Worm (Caenorhabditis elegans) whole organism, mixed stage, embryonic: ENCODE data around the gene pho-4.

Experiments
- blmp-1 ChIP-seq: fragments of 150-350 bp; optimal IDR thresholded peaks from 2 replicates; lab custom pipeline; 2014; ENCODE audit warnings: missing biosample characterization, missing genetic modification characterization
- elt-1 ChIP-seq: sonication (generic microtip); optimal IDR thresholded peaks from 2 replicates; lab custom pipeline; 2017; ENCODE audit warnings: missing genetic modification characterization, mild to moderate bottlenecking, missing compliant biosample characterization, antibody characterized with exemption, moderate library complexity, borderline replicate concordance; ENCODE audit not compliant: insufficient read depth
- hlh-1 ChIP-seq: fragments of 150-350 bp; optimal IDR thresholded peaks from 2 replicates; lab custom pipeline; 2014; ENCODE audit warnings: missing biosample characterization, missing genetic modification reagents, missing genetic modification characterization
- lin-13 ChIP-seq: fragments of 150-350 bp; optimal IDR thresholded peaks from 2 replicates; lab custom pipeline; 2014; ENCODE audit warnings: missing biosample characterization, missing genetic modification characterization
- lsy-2 ChIP-seq: fragments of 150-350 bp; optimal IDR thresholded peaks from 2 replicates; lab custom pipeline; 2014; ENCODE audit warnings: missing biosample characterization, missing genetic modification characterization
- mab-5 ChIP-seq: fragments of 150-350 bp; optimal IDR thresholded peaks from 2 replicates; lab custom pipeline; 2014; ENCODE audit warnings: missing biosample characterization, missing genetic modification characterization
- mep-1 ChIP-seq: fragments of 150-350 bp; optimal IDR thresholded peaks from 2 replicates; lab custom pipeline; 2017; ENCODE audit warnings: missing biosample characterization, missing genetic modification reagents, missing genetic modification characterization, inconsistent platforms
- nhr-28 ChIP-seq: fragments of 150-350 bp; optimal IDR thresholded peaks from 2 replicates; lab custom pipeline; 2014; ENCODE audit warnings: missing biosample characterization, missing genetic modification characterization
- pha-4 ChIP-seq: fragments of 150-350 bp; optimal IDR thresholded peaks from 2 replicates; lab custom pipeline; 2018; ENCODE audit warnings: missing biosample characterization, missing genetic modification reagents, missing genetic modification characterization
- unc-62 ChIP-seq: fragments of 150-350 bp; optimal IDR thresholded peaks from 2 replicates; lab custom pipeline; 2014; ENCODE audit warnings: missing biosample characterization, missing genetic modification reagents, missing genetic modification characterization

DNA sequence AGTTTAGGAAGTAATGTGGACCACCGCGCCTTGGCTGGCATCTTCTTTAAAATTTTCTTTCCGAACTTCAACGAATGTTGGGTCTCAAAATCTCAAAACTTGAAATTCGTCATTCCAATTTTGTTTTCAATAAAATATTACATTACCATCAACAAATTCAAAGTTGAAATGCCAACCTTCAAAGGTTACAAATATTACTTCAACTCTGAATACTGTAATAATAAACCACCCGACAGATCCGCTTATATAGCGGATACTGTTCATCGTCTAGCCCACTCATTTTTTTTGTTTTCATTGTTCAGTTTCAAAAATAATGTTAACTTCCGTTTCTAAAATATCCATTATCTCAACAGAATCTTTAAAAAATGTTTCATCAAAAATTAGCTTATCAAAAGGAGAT is 46.8 kb upstream of the pho-4 start, which contains the start of gene gur-5:
- TF ChIP-seq lin-13 (tag; lab: Kevin White, UChicago): no peak
- TF ChIP-seq pha-4 (tag; lab: Kevin White, UChicago): no peak
- TF ChIP-seq hlh-1 (tag; lab: Kevin White, UChicago): no peak
- no peak for TF ChIP-seq mep-1 (tag; lab: Kevin White, UChicago)
- no peak for TF ChIP-seq blmp-1 (tag; lab: Kevin White, UChicago)
- no peak for TF ChIP-seq mab-5 (tag; lab: Kevin White, UChicago)
- no peak for TF ChIP-seq nhr-28 (tag; lab: Kevin White, UChicago)
- TF ChIP-seq lsy-2 (tag; lab: Kevin White, UChicago): no peak
- TF ChIP-seq elt-1: no peak
- no peak for TF ChIP-seq unc-62 (GFP tag; lab: Kevin White, UChicago)
